Worm (Caenorhabditis elegans): Measurements from ENCODE around the gene Y39F10C.3.

The Y39F10C.3 gene

DNA sequence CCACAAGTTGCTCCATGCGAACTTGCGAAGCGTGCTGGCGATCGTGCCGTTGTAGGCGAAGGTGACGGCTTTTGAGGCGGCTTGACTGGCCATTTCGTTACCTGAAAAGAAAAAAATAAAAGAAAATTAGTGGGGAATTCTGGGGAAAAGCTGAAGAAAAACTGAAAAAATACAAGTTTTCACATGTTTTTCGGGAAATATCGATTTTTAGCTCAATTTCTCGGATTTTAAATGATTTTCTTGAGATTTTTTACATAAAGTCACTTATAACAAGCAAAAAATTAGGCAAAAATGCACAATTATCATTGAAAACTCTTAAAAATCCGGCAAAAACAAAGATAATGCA, 26.8 kb downstream of the Y39F10C.3 start, which contains the start of gene T02H6.11:
Gene T02H6.11 (minus strand): TSS at position 101 of the 346 bp plus-strand sequence.
- TF ChIP-seq nfya-2 (GFP tag; IDR thresholded peaks at IDR 0.05) (no peak), cebp-1 (GFP tag; IDR thresholded peaks at IDR 0.05) (no peak), cebp-1 (tag; optimal IDR thresholded peaks at IDR 0.05) (no peak), Y79H2A.3 (GFP tag; conservative IDR thresholded peaks at IDR 0.05) (no peak), F33H1.4 (GFP tag; IDR thresholded peaks at IDR 0.05) (no peak), Y53G8AR.9 (GFP tag; conservative IDR thresholded peaks at IDR 0.05) (no peak), ceh-79 (tag; optimal IDR thresholded peaks at IDR 0.05) (no peak), lin-35 (GFP tag; optimal IDR thresholded peaks at IDR 0.05) (no peak), let-526 (GFP tag; IDR thresholded peaks at IDR 0.05) (no peak), F22D6.2 (tag; optimal IDR thresholded peaks at IDR 0.05) (no peak), hmg-20 (GFP tag; IDR thresholded peaks at IDR 0.05) (no peak), mes-4 (tag; optimal IDR thresholded peaks at IDR 0.05) (no peak), akir-1 (GFP tag; optimal IDR thresholded peaks at IDR 0.05) (no peak), F55B11.4 (tag; optimal IDR thresholded peaks at IDR 0.05; ENCODE audit: borderline replicate concordance, insufficient read depth) (no peak), ztf-18 (tag; optimal IDR thresholded peaks at IDR 0.05) (no peak), Y56A3A.18 (GFP tag; IDR thresholded peaks at IDR 0.05) (no peak), die-1 (tag; optimal IDR thresholded peaks at IDR 0.05) (no peak), lag-1 (GFP tag; IDR thresholded peaks at IDR 0.05) (no peak), nhr-120 (GFP tag; IDR thresholded peaks at IDR 0.05) (no peak), rec-8 (tag; optimal IDR thresholded peaks at IDR 0.05) (no peak), him-1 (tag; optimal IDR thresholded peaks at IDR 0.05) (no peak)

ce11 chrII:701371-702139, 27.3 kb downstream of the Y39F10C.3 start, which contains the start of gene thoc-1:
Gene thoc-1, plus strand, starts transcription at chrII:702107.
- TF ChIP-seq pha-4 (tag; optimal IDR thresholded peaks at IDR 0.05), result no peak
- TF ChIP-seq nhr-27 (tag; optimal IDR thresholded peaks at IDR 0.05), result no peak
- no peak for TF ChIP-seq tlf-1 (GFP tag; optimal IDR thresholded peaks at IDR 0.05)
- no peak for TF ChIP-seq nhr-90 (tag; optimal IDR thresholded peaks at IDR 0.05)
- TF ChIP-seq nhr-120 (GFP tag; IDR thresholded peaks at IDR 0.05), result no peak
- TF ChIP-seq attf-3 (GFP tag; conservative IDR thresholded peaks at IDR 0.05), result peak; percentile 85

- TF ChIP-seq repo-1 (tag; optimal IDR thresholded peaks at IDR 0.05) (no peak), lin-54 (GFP tag; optimal IDR thresholded peaks at IDR 0.05) (no peak), nfyb-1 (GFP tag; IDR thresholded peaks at IDR 0.05) (no peak), nhr-120 (GFP tag; IDR thresholded peaks at IDR 0.05) (no peak), B0261.1 (tag; optimal IDR thresholded peaks at IDR 0.05) (no peak), hlh-26 (GFP tag; conservative IDR thresholded peaks at IDR 0.05) (no peak)
Measured at ce11 chrII:709081-709480, 34.9 kb downstream of the Y39F10C.3 start, which contains the start of gene T02H6.1. Gene T02H6.1, plus strand, starts transcription at chrII:709381.

DNA sequence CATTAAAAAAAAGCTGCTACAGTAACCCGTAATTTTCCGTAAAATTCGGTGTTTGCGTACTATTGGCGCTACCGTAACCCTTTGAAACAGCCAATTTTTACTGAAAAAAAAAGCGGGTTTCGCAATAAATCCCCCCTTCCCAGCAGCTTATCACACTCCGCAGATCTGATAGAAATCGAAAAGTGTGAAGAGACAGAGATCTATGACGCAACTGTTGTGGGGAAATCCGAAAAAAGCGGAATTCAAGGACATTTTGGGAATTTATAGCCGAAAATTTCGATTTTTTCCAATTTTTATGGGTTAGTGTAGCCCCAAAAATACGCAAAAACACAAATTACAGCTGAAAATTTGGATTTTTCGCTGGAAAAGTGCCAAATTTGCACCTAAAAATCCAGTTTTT, 47.7 kb downstream of the Y39F10C.3 start:
- no peak for TF ChIP-seq cebp-1 (GFP tag; IDR thresholded peaks at IDR 0.05)
- TF ChIP-seq cebp-1 (tag; optimal IDR thresholded peaks at IDR 0.05), result peak; percentile 19
- TF ChIP-seq mel-28 (tag; optimal IDR thresholded peaks at IDR 0.05; ENCODE audit: borderline replicate concordance), result no peak
